Worm (Caenorhabditis elegans): Measurements from ENCODE around the gene gst-7.

Gene gst-7

ce11 chrII:4881727-4882126, at the start of gene gst-7:
Gene gst-7, plus strand, starts transcription at chrII:4882062.
- TF ChIP-seq mes-2 (tag; optimal IDR thresholded peaks at IDR 0.05; ENCODE audit: poor library complexity, severe bottlenecking) (peak; percentile 18), lin-1 (GFP tag; IDR thresholded peaks at IDR 0.05) (no peak), zag-1 (tag; optimal IDR thresholded peaks at IDR 0.05) (no peak), zip-11 (GFP tag; IDR thresholded peaks at IDR 0.05) (no peak), mdt-29 (GFP tag; IDR thresholded peaks at IDR 0.05) (no peak), nhr-77 (tag; optimal IDR thresholded peaks at IDR 0.05) (peak; percentile 39), sdz-12 (GFP tag; optimal IDR thresholded peaks at IDR 0.05) (no peak), Y105C5A.15 (GFP tag; IDR thresholded peaks at IDR 0.05) (no peak), ceh-20 (GFP tag; IDR thresholded peaks at IDR 0.05) (no peak), ces-1 (GFP tag; optimal IDR thresholded peaks at IDR 0.05) (no peak), hlh-11 (tag; optimal IDR thresholded peaks at IDR 0.05) (peak; percentile 79), F26F4.8 (GFP tag; conservative IDR thresholded peaks at IDR 0.05) (no peak), ceh-28 (tag; optimal IDR thresholded peaks at IDR 0.05) (no peak), nhr-6 (tag; optimal IDR thresholded peaks at IDR 0.05) (no peak), nhr-48 (tag; optimal IDR thresholded peaks at IDR 0.05) (peak; percentile 71), R02D3.7 (tag; optimal IDR thresholded peaks at IDR 0.05) (no peak), tra-1 (GFP tag; IDR thresholded peaks at IDR 0.05) (0 out of 2 replicates have a peak, but pooled peaks have one; percentile 20), F10B5.3 (tag; optimal IDR thresholded peaks at IDR 0.05) (no peak), hmg-1.1 (GFP tag; IDR thresholded peaks at IDR 0.05) (peak; percentile 35; the same call in 1 of the 2 replicates), nhr-111 (GFP tag; optimal IDR thresholded peaks at IDR 0.05) (no peak), ceh-32 (tag; optimal IDR thresholded peaks at IDR 0.05; ENCODE audit: poor library complexity) (no peak), nhr-76 (tag; optimal IDR thresholded peaks at IDR 0.05) (no peak), ztf-11 (tag; optimal IDR thresholded peaks at IDR 0.05) (no peak), php-3 (GFP tag; IDR thresholded peaks at IDR 0.05) (peak; percentile 68), gei-8 (GFP tag; optimal IDR thresholded peaks at IDR 0.05) (no peak), lsy-2 (tag; optimal IDR thresholded peaks at IDR 0.05) (peak in 1 of 2 experiments; percentile 51), unc-62 (GFP tag; optimal IDR thresholded peaks at IDR 0.05 in 1 of 2) (no peak), unc-62 (tag; optimal IDR thresholded peaks at IDR 0.05) (no peak), zfp-2 (tag; optimal IDR thresholded peaks at IDR 0.05) (no peak), lim-7 (GFP tag; IDR thresholded peaks at IDR 0.05) (no peak), madf-9 (GFP tag; conservative IDR thresholded peaks at IDR 0.05) (no peak), F37D6.2 (tag; optimal IDR thresholded peaks at IDR 0.05) (no peak), lin-13 (GFP tag; optimal IDR thresholded peaks at IDR 0.05) (no peak), zip-2 (tag; optimal IDR thresholded peaks at IDR 0.05) (no peak), aly-2 (tag; optimal IDR thresholded peaks at IDR 0.05) (no peak), ceh-82 (tag; optimal IDR thresholded peaks at IDR 0.05) (no peak), ZK546.5 (tag; optimal IDR thresholded peaks at IDR 0.05) (no peak), lin-15B (tag; optimal IDR thresholded peaks at IDR 0.05) (no peak), rbr-2 (tag; optimal IDR thresholded peaks at IDR 0.05) (no peak), dve-1 (tag; optimal IDR thresholded peaks at IDR 0.05; ENCODE audit: insufficient read depth) (peak; percentile 83), ZK337.2 (GFP tag; IDR thresholded peaks at IDR 0.05) (no peak), lin-29 (GFP tag; IDR thresholded peaks at IDR 0.05) (no peak), attf-4 (tag; optimal IDR thresholded peaks at IDR 0.05) (no peak), unc-130 (GFP tag; optimal IDR thresholded peaks at IDR 0.05) (no peak), nhr-42 (GFP tag; IDR thresholded peaks at IDR 0.05) (no peak), nhr-237 (tag; optimal IDR thresholded peaks at IDR 0.05) (no peak), D1046.2 (GFP tag; IDR thresholded peaks at IDR 0.05) (no peak), madf-5 (GFP tag; IDR thresholded peaks at IDR 0.05) (no peak), aha-1 (tag) (no peak), zfp-3 (GFP tag; conservative IDR thresholded peaks at IDR 0.05) (no peak), duxl-1 (tag; optimal IDR thresholded peaks at IDR 0.05; ENCODE audit: poor library complexity) (no peak), nhr-41 (GFP tag; IDR thresholded peaks at IDR 0.05) (no peak), hif-1 (tag; optimal IDR thresholded peaks at IDR 0.05) (peak in 1 of 2 experiments; percentile 11)

Measured in whole organism, L4 larva.